Worm (Caenorhabditis elegans) whole organism, midembryonic: ENCODE measurements around the gene C14A6.7.

Source experiments
- T22C8.4 ChIP-seq: fragments of 200-800 bp; sonication (Bioruptor generic); IDR thresholded peaks from 2 replicates; pipeline ENCODE4 v1.3.6; 2022; ENCODE audit warnings: missing genetic modification characterization, missing compliant biosample characterization
- cog-1 ChIP-seq: sonication (generic microtip); optimal IDR thresholded peaks from 2 replicates; lab custom pipeline; 2016; ENCODE audit warnings: missing genetic modification characterization, missing compliant biosample characterization
- flt-1 ChIP-seq: fragments of 200-800 bp; sonication (Bioruptor generic); IDR thresholded peaks from 2 replicates; pipeline ENCODE4 v1.3.6; 2022; ENCODE audit warnings: missing genetic modification characterization, missing compliant biosample characterization
- klf-2 ChIP-seq: fragments of 200-800 bp; sonication (Bioruptor generic); conservative IDR thresholded peaks from 2 replicates; pipeline ENCODE4 v1.3.6; 2022; ENCODE audit warnings: missing genetic modification reagents, missing genetic modification characterization, missing compliant biosample characterization
- med-1 ChIP-seq: sonication (generic microtip); optimal IDR thresholded peaks from 2 replicates; lab custom pipeline; 2017; ENCODE audit warnings: missing genetic modification characterization, mild to moderate bottlenecking, missing compliant biosample characterization, antibody characterized with exemption, missing genetic modification reagents; ENCODE audit not compliant: insufficient read depth
- ref-1 ChIP-seq: fragments of 200-800 bp; sonication (Bioruptor generic); conservative IDR thresholded peaks from 2 replicates; pipeline ENCODE4 v1.3.6; 2022; ENCODE audit warnings: missing genetic modification reagents, missing genetic modification characterization, missing compliant biosample characterization
- tab-1 ChIP-seq: fragments of 200-800 bp; sonication (Bioruptor generic); IDR thresholded peaks from 2 replicates; pipeline ENCODE4 v1.3.6; 2022; ENCODE audit warnings: missing genetic modification characterization, missing compliant biosample characterization
- ztf-23 ChIP-seq: fragments of 200-800 bp; sonication (Bioruptor generic); IDR thresholded peaks from 2 replicates; pipeline ENCODE4 v1.3.6; 2022; ENCODE audit warnings: missing genetic modification reagents, missing genetic modification characterization, missing compliant biosample characterization
- ztf-29 ChIP-seq: fragments of 200-800 bp; sonication (Bioruptor generic); IDR thresholded peaks from 2 replicates; pipeline ENCODE4 v1.3.6; 2022; ENCODE audit warnings: missing genetic modification reagents, missing genetic modification characterization, missing compliant biosample characterization

C14A6.7 gene

ce11 chrV:18157707-18158106 lies 10.5 kb downstream of the C14A6.7 start, which contains the start of gene clec-48:
Gene clec-48 (plus strand): TSS chrV:18158026.
- TF ChIP-seq ref-1 (GFP tag; lab: Robert Waterston, UW), result no peak
- TF ChIP-seq ztf-23 (GFP tag; lab: Robert Waterston, UW), result no peak
- TF ChIP-seq T22C8.4 (GFP tag; lab: Robert Waterston, UW), result no peak
- no peak for TF ChIP-seq tab-1 (GFP tag; lab: Robert Waterston, UW)
- no peak for TF ChIP-seq ztf-29
- no peak for TF ChIP-seq cog-1 (tag; lab: Kevin White, UChicago)
- no peak for TF ChIP-seq klf-2 (GFP tag; lab: Robert Waterston, UW)
- no peak for TF ChIP-seq flt-1 (GFP tag; lab: Robert Waterston, UW)
- no peak for TF ChIP-seq med-1 (GFP tag; lab: Kevin White, UChicago)

ce11 chrV:18146077-18146476 lies 22.1 kb downstream of the C14A6.7 start, which contains the start of gene C14A6.3:
Gene C14A6.3 (plus strand): TSS chrV:18146377.
- TF ChIP-seq flt-1 (GFP tag; lab: Robert Waterston, UW) (no peak), med-1 (GFP tag; lab: Kevin White, UChicago) (no peak), ztf-29 (no peak), tab-1 (GFP tag; lab: Robert Waterston, UW) (no peak), cog-1 (tag; lab: Kevin White, UChicago) (no peak), klf-2 (GFP tag; lab: Robert Waterston, UW) (no peak), T22C8.4 (GFP tag; lab: Robert Waterston, UW) (no peak)

DNA sequence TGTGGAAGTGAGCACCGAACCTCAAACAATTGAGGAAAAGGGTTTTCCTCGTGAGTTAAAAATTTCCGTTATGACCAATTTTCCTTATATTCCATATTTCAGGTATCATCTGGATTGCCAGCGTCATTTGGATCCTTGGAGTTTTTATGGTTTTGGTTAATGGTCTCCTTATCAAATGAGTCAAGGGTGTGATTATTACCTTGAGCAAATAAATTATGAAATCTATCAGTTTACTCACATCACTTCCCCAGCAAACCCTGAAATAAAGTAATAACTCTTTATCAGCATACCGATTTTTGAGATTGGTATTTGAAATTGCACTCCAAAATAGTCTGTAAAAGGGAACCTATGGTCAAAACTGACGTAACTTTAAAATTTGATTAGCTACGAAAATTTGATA lies 23.7 kb downstream of the C14A6.7 start:
- no peak for TF ChIP-seq tab-1 (GFP tag; lab: Robert Waterston, UW)
- TF ChIP-seq flt-1 (GFP tag; lab: Robert Waterston, UW), result no peak
- no peak for TF ChIP-seq ztf-29
- no peak for TF ChIP-seq med-1 (GFP tag; lab: Kevin White, UChicago)
- TF ChIP-seq cog-1 (tag; lab: Kevin White, UChicago), result no peak
- TF ChIP-seq ref-1 (GFP tag; lab: Robert Waterston, UW), result no peak
- TF ChIP-seq ztf-23 (GFP tag; lab: Robert Waterston, UW), result no peak
- TF ChIP-seq klf-2 (GFP tag; lab: Robert Waterston, UW), result no peak
- TF ChIP-seq T22C8.4 (GFP tag; lab: Robert Waterston, UW), result no peak

- TF ChIP-seq tab-1 (GFP tag; lab: Robert Waterston, UW) (no peak), cog-1 (tag; lab: Kevin White, UChicago) (no peak)
These were observed 24.7 kb downstream of the C14A6.7 start, which contains the start of gene Y37H2A.14 for ce11 chrV:18143445-18143844. Gene Y37H2A.14 (plus strand): TSS chrV:18143745.

ce11 chrV:18142549-18142948 lies 25.6 kb downstream of the C14A6.7 start, which contains the start of gene Y37H2A.13:
Gene Y37H2A.13 (plus strand): TSS chrV:18142849.
- no peak for TF ChIP-seq T22C8.4 (GFP tag; lab: Robert Waterston, UW)
- TF ChIP-seq cog-1 (tag; lab: Kevin White, UChicago), result no peak
- TF ChIP-seq ztf-23 (GFP tag; lab: Robert Waterston, UW), result no peak
- no peak for TF ChIP-seq flt-1 (GFP tag; lab: Robert Waterston, UW)
- no peak for TF ChIP-seq ztf-29
- TF ChIP-seq tab-1 (GFP tag; lab: Robert Waterston, UW), result no peak
- no peak for TF ChIP-seq klf-2 (GFP tag; lab: Robert Waterston, UW)
- no peak for TF ChIP-seq med-1 (GFP tag; lab: Kevin White, UChicago)
- no peak for TF ChIP-seq ref-1 (GFP tag; lab: Robert Waterston, UW)

ce11 chrV:18141161-18141560 lies 27.0 kb downstream of the C14A6.7 start, which contains the start of gene Y37H2A.11:
Gene Y37H2A.11 (plus strand): TSS chrV:18141461.
- TF ChIP-seq tab-1 (GFP tag; lab: Robert Waterston, UW) (no peak), cog-1 (tag; lab: Kevin White, UChicago) (no peak), med-1 (GFP tag; lab: Kevin White, UChicago) (no peak), flt-1 (GFP tag; lab: Robert Waterston, UW) (no peak), ztf-23 (GFP tag; lab: Robert Waterston, UW) (no peak), ztf-29 (no peak), ref-1 (GFP tag; lab: Robert Waterston, UW) (no peak), klf-2 (GFP tag; lab: Robert Waterston, UW) (no peak), T22C8.4 (GFP tag; lab: Robert Waterston, UW) (no peak)

DNA sequence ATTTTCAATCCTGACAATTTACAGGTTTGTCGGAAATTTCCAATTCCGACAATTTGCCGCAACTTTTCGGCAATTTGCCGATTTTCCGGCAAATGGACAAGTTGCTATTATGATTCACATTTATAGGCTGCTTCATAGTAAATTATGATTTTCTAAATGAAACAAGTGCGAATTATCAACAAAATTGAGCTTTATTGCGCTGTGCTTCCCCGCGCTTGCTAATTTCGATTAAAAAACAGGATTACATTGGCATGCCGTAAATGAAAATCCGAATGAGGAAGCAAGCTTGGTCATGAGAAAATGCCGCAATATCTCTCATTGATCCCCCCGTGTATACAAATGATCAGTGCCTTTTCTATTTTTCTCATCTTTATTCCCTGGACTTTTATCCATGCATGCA lies 29.5 kb downstream of the C14A6.7 start, which contains the start of gene Y37H2A.10:
Y37H2A.10 (plus strand) TSS at position 301 of the 400 bp plus-strand sequence.
- TF ChIP-seq T22C8.4 (GFP tag; lab: Robert Waterston, UW) (no peak), ztf-23 (GFP tag; lab: Robert Waterston, UW) (no peak), klf-2 (GFP tag; lab: Robert Waterston, UW) (no peak), tab-1 (GFP tag; lab: Robert Waterston, UW) (no peak), ref-1 (GFP tag; lab: Robert Waterston, UW) (no peak), cog-1 (tag; lab: Kevin White, UChicago) (no peak), ztf-29 (no peak), flt-1 (GFP tag; lab: Robert Waterston, UW) (no peak), med-1 (GFP tag; lab: Kevin White, UChicago) (no peak)

- no peak for TF ChIP-seq klf-2 (GFP tag; lab: Robert Waterston, UW)
- no peak for TF ChIP-seq ref-1 (GFP tag; lab: Robert Waterston, UW)
- no peak for TF ChIP-seq cog-1 (tag; lab: Kevin White, UChicago)
- no peak for TF ChIP-seq T22C8.4 (GFP tag; lab: Robert Waterston, UW)
- no peak for TF ChIP-seq ztf-29
- TF ChIP-seq flt-1 (GFP tag; lab: Robert Waterston, UW), result no peak
- TF ChIP-seq tab-1 (GFP tag; lab: Robert Waterston, UW), result no peak
- no peak for TF ChIP-seq med-1 (GFP tag; lab: Kevin White, UChicago)
- no peak for TF ChIP-seq ztf-23 (GFP tag; lab: Robert Waterston, UW)
These were observed 30.5 kb downstream of the C14A6.7 start for ce11 chrV:18137679-18138078.

DNA sequence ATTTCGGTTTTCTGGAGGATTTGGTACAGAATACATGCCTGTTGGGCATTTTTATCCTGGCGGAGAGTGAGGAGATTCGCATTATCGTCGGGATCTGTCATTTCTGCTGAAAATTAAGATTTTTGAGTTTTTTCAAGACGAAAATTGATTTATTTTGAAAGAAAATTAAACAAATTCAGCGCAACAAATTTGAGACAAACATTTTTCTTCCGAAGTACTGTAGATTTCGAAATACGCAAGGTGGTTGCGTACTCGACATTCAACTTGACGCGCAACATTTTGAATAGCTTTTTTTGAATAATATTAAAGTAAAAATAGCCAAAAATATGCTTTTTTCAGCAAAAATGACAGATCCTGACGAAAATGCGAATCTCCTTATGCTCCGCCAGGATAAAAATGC lies 33.8 kb downstream of the C14A6.7 start, which contains the start of gene Y37H2A.7:
Y37H2A.7 (minus strand) TSS at position 101 of the 400 bp plus-strand sequence.
- TF ChIP-seq cog-1 (tag; lab: Kevin White, UChicago) (no peak), ref-1 (GFP tag; lab: Robert Waterston, UW) (no peak), flt-1 (GFP tag; lab: Robert Waterston, UW) (no peak), ztf-29 (no peak), T22C8.4 (GFP tag; lab: Robert Waterston, UW) (no peak), med-1 (GFP tag; lab: Kevin White, UChicago) (no peak), tab-1 (GFP tag; lab: Robert Waterston, UW) (no peak), ztf-23 (GFP tag; lab: Robert Waterston, UW) (no peak), klf-2 (GFP tag; lab: Robert Waterston, UW) (no peak)
